Fruit fly (Drosophila melanogaster) whole organism, pupa: ENCODE measurements around the gene Gr10b.

Experiments
- CG10348 ChIP-seq: fragments of 200-800 bp; sonication (Bioruptor generic); IDR thresholded peaks from 2 replicates; pipeline ENCODE4 v1.3.6; 2022; ENCODE audit warnings: missing biosample characterization, missing genetic modification characterization
- CG12605 ChIP-seq: fragments of 200-800 bp; sonication (Bioruptor generic); IDR thresholded peaks from 2 replicates; pipeline ENCODE4 v1.3.6; 2022; ENCODE audit warnings: missing biosample characterization, missing genetic modification characterization
- CG13204 ChIP-seq: fragments of 200-800 bp; sonication (Bioruptor generic); optimal IDR thresholded peaks from 2 replicates; lab custom pipeline; 2018; ENCODE audit warnings: missing biosample characterization, mild to moderate bottlenecking, missing genetic modification characterization, moderate library complexity
- CG14655 ChIP-seq: fragments of 200-800 bp; sonication (Bioruptor generic); optimal IDR thresholded peaks from 3 replicates; lab custom pipeline; 2017; ENCODE audit warnings: mild to moderate bottlenecking, missing biosample characterization, missing genetic modification reagents, missing genetic modification characterization
- CG15710 ChIP-seq: fragments of 200-800 bp; sonication (Bioruptor generic); optimal IDR thresholded peaks from 2 replicates; lab custom pipeline; 2018; ENCODE audit warnings: missing biosample characterization, mild to moderate bottlenecking, missing genetic modification characterization, moderate library complexity
- CG17806 ChIP-seq: fragments of 200-800 bp; sonication (Bioruptor generic); optimal IDR thresholded peaks from 2 replicates; lab custom pipeline; 2018; ENCODE audit warnings: missing biosample characterization, mild to moderate bottlenecking, missing genetic modification characterization, moderate library complexity
- CG32121 ChIP-seq: fragments of 200-800 bp; sonication (Bioruptor generic); IDR thresholded peaks from 2 replicates; pipeline ENCODE4 v1.3.6; 2022; ENCODE audit warnings: missing biosample characterization, missing genetic modification characterization
- CG34367 ChIP-seq: fragments of 200-800 bp; sonication (Bioruptor generic); optimal IDR thresholded peaks from 2 replicates; lab custom pipeline; 2018; ENCODE audit warnings: missing biosample characterization, mild to moderate bottlenecking, missing genetic modification characterization
- CG4496 ChIP-seq: fragments of 200-800 bp; sonication (Bioruptor generic); IDR thresholded peaks from 3 replicates; pipeline ENCODE4 v1.3.6; 2022; ENCODE audit warnings: missing biosample characterization, missing genetic modification characterization
- CG8159 ChIP-seq: fragments of 200-800 bp; sonication (Bioruptor generic); optimal IDR thresholded peaks from 3 replicates; lab custom pipeline; 2018; ENCODE audit warnings: missing biosample characterization, mild to moderate bottlenecking, missing genetic modification characterization, moderate library complexity
- CG8301 ChIP-seq: fragments of 200-800 bp; sonication (Bioruptor generic); optimal IDR thresholded peaks from 2 replicates; lab custom pipeline; 2018; ENCODE audit warnings: missing biosample characterization, mild to moderate bottlenecking, missing genetic modification characterization
- CG9948 ChIP-seq: fragments of 200-800 bp; sonication (Bioruptor generic); optimal IDR thresholded peaks from 2 replicates; lab custom pipeline; 2018; ENCODE audit warnings: missing biosample characterization, mild to moderate bottlenecking, missing genetic modification characterization, moderate library complexity
- D1 ChIP-seq: fragments of 200-800 bp; sonication (Bioruptor generic); optimal IDR thresholded peaks from 2 replicates; lab custom pipeline; 2018; ENCODE audit warnings: missing biosample characterization, mild to moderate bottlenecking, missing genetic modification characterization, moderate library complexity
- EcR ChIP-seq: fragments of 200-800 bp; sonication (Bioruptor generic); optimal IDR thresholded peaks from 3 replicates; lab custom pipeline; 2019; ENCODE audit warnings: missing biosample characterization, missing genetic modification characterization, mild to moderate bottlenecking, moderate library complexity, missing genetic modification reagents
- Ets98B ChIP-seq: fragments of 200-800 bp; sonication (Bioruptor generic); IDR thresholded peaks from 2 replicates; pipeline ENCODE4 v1.3.6; 2022; ENCODE audit warnings: missing biosample characterization, missing genetic modification characterization
- Pif1A ChIP-seq: fragments of 200-800 bp; sonication (Bioruptor generic); optimal IDR thresholded peaks from 3 replicates; lab custom pipeline; 2016; ENCODE audit warnings: missing biosample characterization, missing genetic modification characterization
- Pif1B ChIP-seq: fragments of 200-800 bp; sonication (Bioruptor generic); optimal IDR thresholded peaks from 3 replicates; lab custom pipeline; 2016; ENCODE audit warnings: missing biosample characterization, missing genetic modification characterization
- Snoo ChIP-seq: fragments of 200-800 bp; sonication (Bioruptor generic); optimal IDR thresholded peaks from 3 replicates; lab custom pipeline; 2017; ENCODE audit warnings: missing biosample characterization, mild to moderate bottlenecking, missing genetic modification characterization, inconsistent platforms
- fd96Ca ChIP-seq: fragments of 200-800 bp; sonication (Bioruptor generic); IDR thresholded peaks from 3 replicates; pipeline ENCODE4 v1.3.6; 2022; ENCODE audit warnings: missing biosample characterization, missing genetic modification characterization
- gl ChIP-seq: fragments of 200-800 bp; sonication (Bioruptor generic); optimal IDR thresholded peaks from 2 replicates; lab custom pipeline; 2018; ENCODE audit warnings: missing biosample characterization, mild to moderate bottlenecking, missing genetic modification characterization
- rn ChIP-seq: fragments of 200-800 bp; sonication (Bioruptor generic); IDR thresholded peaks from 2 replicates; pipeline ENCODE4 v1.3.6; 2022; ENCODE audit warnings: missing biosample characterization, missing genetic modification characterization

Gr10b gene

DNA sequence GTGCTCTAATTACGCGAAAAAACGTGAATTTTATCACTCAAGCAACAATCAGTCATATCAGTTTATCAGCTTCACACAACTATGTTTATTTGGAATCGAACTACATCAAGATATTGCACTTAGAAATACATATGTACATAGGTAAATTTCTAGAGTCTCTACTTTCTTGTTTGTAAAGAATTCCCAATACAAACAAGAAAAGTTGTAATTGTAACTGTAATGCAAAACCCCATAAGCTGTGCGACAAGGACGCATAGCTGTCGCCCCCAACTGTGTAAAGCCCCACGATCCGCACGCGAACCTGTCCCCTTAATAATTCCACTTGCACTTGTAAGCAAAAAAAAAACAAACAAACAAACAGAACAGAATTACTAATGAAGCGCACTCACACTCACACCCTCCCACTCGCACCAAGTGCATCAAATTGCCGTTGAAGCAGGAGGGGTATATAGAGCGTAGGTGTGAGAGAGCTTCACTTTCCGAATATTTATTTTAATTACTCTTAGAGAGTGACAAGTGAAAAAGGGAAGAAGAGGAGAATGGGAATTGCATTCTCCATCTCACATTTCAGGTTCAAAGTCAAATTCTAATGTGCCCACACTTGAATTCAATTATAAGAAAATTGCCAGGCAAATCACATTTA lies 13.1 kb upstream of the Gr10b start:
- TF ChIP-seq CG4496 (GFP tag; lab: Robert Waterston, UW) = 0 out of 3 replicates have a peak, but pooled peaks have one; percentile 14
- no peak for TF ChIP-seq CG13204 (GFP tag; lab: Kevin White, UChicago)
- no peak for TF ChIP-seq CG12605 (GFP tag; lab: Robert Waterston, UW)

DNA sequence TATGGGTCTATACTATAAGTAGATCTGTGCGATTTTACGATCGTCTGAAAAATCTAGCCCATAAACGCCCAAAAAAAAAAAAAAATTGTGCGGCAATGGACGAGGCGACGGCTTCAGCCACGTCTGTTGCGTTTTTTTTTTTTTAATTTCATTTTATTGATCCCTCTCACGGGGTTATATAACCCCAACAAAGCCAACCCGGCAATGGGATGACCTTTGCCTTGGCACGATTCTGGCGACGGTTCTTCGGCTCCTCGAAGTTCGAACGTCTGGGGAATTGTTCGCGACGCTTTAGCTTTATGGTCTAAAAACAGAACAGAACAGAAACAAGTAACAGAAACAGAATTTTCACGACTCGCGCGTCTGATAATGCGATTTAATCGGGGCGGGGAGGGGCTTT lies 12.4 kb upstream of the Gr10b start:
- TF ChIP-seq CG8159 (tag; lab: Kevin White, UChicago) = no peak
- TF ChIP-seq CG13204 (GFP tag; lab: Kevin White, UChicago) = no peak
- no peak for TF ChIP-seq CG14655 (GFP tag; lab: Kevin White, UChicago)
- TF ChIP-seq CG32121 (GFP tag; lab: Robert Waterston, UW) = no peak
- TF ChIP-seq Pif1B (GFP tag; lab: Kevin White, UChicago) = no peak
- no peak for TF ChIP-seq CG10348
- TF ChIP-seq CG34367 (tag; lab: Kevin White, UChicago) = no peak
- TF ChIP-seq CG15710 (tag; lab: Kevin White, UChicago) = no peak

DNA sequence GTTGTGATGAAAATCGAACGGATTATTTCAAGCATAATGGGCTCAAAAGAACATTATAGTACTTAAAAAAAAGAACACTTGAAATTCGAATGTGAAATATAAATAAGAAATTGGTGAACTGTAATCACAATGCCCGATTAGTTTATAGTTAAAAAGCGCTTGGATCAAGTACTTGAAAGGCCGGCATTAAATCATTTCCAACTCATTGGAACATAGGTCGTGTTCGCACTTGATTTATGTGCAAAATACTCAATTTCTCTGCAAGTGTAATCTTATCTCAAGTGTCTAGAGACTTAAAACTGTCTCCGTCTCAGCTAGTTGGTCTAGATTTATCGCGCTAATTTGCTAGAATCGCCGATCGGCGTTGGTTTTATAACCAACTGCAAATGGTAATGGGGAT lies 11.5 kb upstream of the Gr10b start:
- TF ChIP-seq Ets98B (GFP tag; lab: Robert Waterston, UW) (no peak), EcR (no peak), CG14655 (GFP tag; lab: Kevin White, UChicago) (no peak), CG9948 (tag; lab: Kevin White, UChicago) (no peak), CG10348 (no peak), gl (no peak), Pif1A (GFP tag; lab: Kevin White, UChicago) (no peak), CG34367 (tag; lab: Kevin White, UChicago) (no peak), CG12605 (GFP tag; lab: Robert Waterston, UW) (no peak), CG4496 (GFP tag; lab: Robert Waterston, UW) (no peak), CG15710 (tag; lab: Kevin White, UChicago) (no peak), CG8159 (tag; lab: Kevin White, UChicago) (no peak), D1 (tag; lab: Kevin White, UChicago) (no peak), Snoo (tag; lab: Kevin White, UChicago) (no peak), CG32121 (GFP tag; lab: Robert Waterston, UW) (no peak), Pif1B (GFP tag; lab: Kevin White, UChicago) (no peak), CG8301 (no peak), rn (no peak)

DNA sequence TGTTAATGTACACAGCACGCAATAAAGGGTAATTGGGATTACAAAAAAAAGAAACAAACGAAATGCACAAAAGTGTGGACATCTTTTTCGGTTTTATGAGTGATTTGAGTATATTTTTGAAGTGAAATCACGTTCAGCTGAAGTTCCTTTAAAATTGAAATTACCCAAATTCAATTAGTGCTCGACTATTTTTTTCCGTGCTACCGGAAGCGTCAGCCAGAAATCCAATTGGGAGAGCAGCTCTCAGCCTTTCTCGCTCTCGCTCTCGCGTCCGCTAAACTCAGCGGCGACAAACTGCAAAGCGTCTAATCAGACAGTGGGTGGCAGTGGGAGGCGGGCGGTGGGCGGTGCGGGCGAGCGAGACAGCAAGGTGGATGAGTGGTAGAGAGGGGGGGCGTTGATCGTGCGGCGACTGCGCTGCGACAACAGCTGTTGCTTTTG lies 10.3 kb upstream of the Gr10b start:
- no peak for TF ChIP-seq Pif1B (GFP tag; lab: Kevin White, UChicago)
- TF ChIP-seq CG15710 (tag; lab: Kevin White, UChicago) = no peak
- peak; percentile 46 for TF ChIP-seq CG8159 (tag; lab: Kevin White, UChicago)
- peak; percentile 94 for TF ChIP-seq CG32121 (GFP tag; lab: Robert Waterston, UW)
- no peak for TF ChIP-seq CG13204 (GFP tag; lab: Kevin White, UChicago)
- no peak for TF ChIP-seq D1 (tag; lab: Kevin White, UChicago)
- no peak for TF ChIP-seq EcR
- TF ChIP-seq CG34367 (tag; lab: Kevin White, UChicago) = no peak
- TF ChIP-seq CG9948 (tag; lab: Kevin White, UChicago) = no peak
- TF ChIP-seq Snoo (tag; lab: Kevin White, UChicago) = peak; percentile 84
- TF ChIP-seq Pif1A (GFP tag; lab: Kevin White, UChicago) = peak; percentile 71
- peak; percentile 3 for TF ChIP-seq CG17806 (tag; lab: Kevin White, UChicago)
- TF ChIP-seq CG8301 = peak; percentile 60
- TF ChIP-seq CG10348 = no peak
- TF ChIP-seq Ets98B (GFP tag; lab: Robert Waterston, UW) = peak; percentile 93
- TF ChIP-seq CG12605 (GFP tag; lab: Robert Waterston, UW) = 0 out of 2 replicates have a peak, but pooled peaks have one; percentile 55
- peak; percentile 51 for TF ChIP-seq CG14655 (GFP tag; lab: Kevin White, UChicago)
- TF ChIP-seq gl = no peak
- 0 out of 2 replicates have a peak, but pooled peaks have one; percentile 9 for TF ChIP-seq rn
- TF ChIP-seq fd96Ca = peak; percentile 92
- TF ChIP-seq CG4496 (GFP tag; lab: Robert Waterston, UW) = peak; percentile 85

DNA sequence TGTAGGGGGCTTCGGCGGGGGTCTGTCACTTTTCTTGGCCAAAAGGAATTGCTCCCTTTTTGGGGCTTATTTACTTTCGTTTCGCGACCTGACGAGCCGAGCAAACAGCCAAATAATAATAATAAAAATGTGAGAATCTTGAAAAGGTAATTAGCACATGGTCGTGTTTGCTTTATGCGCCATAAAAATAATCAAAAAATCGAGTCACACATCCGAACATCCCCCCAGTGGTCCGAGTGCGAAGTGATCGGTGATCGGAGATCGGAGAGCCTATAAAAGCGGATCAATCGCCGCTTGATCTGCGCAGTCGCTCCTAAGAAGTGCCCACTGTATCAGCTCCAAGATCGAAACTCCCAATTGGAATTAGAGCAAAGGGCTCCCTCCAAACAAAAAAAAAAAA lies 9.5 kb upstream of the Gr10b start, which contains the start of gene Gs2:
Gs2 (plus strand) TSS at position 301 of the 400 bp plus-strand sequence.
- TF ChIP-seq CG10348 (no peak), CG4496 (GFP tag; lab: Robert Waterston, UW) (no peak), CG15710 (tag; lab: Kevin White, UChicago) (no peak), Snoo (tag; lab: Kevin White, UChicago) (no peak), Ets98B (GFP tag; lab: Robert Waterston, UW) (no peak), Pif1A (GFP tag; lab: Kevin White, UChicago) (no peak), CG17806 (tag; lab: Kevin White, UChicago) (no peak)

- peak; percentile 1 for TF ChIP-seq Snoo (tag; lab: Kevin White, UChicago)
- TF ChIP-seq CG8159 (tag; lab: Kevin White, UChicago) = no peak
- TF ChIP-seq, all 21 proteins: peak for 1
Observed at dm6 chrX:11422071-11422470, 9.1 kb upstream of the Gr10b start.
